Fruit fly (Drosophila melanogaster) whole organism, embryonic: ENCODE data around the gene Jhbp1.
A peak's percentile ranks its signal among the peaks of the same experiment; 100 is the strongest.

Source experiments
- Adf1 ChIP-seq: fragments of 200-800 bp; sonication (Bioruptor generic); IDR thresholded peaks from 2 replicates; pipeline ENCODE4 v1.3.6; 2022; ENCODE audit warnings: missing biosample characterization, missing genetic modification characterization
- Atf3 ChIP-seq: fragments of 200-800 bp; sonication (Bioruptor generic); optimal IDR thresholded peaks from 3 replicates; lab custom pipeline; 2016; ENCODE audit warnings: missing biosample characterization, missing genetic modification characterization
- CG10147 ChIP-seq: fragments of 200-800 bp; sonication (Bioruptor generic); optimal IDR thresholded peaks from 2 replicates; lab custom pipeline; 2019; ENCODE audit warnings: missing biosample characterization, mild to moderate bottlenecking, missing genetic modification characterization, moderate library complexity
- CG10654 ChIP-seq: fragments of 200-800 bp; sonication (Bioruptor generic); optimal IDR thresholded peaks from 2 replicates; lab custom pipeline; 2016; ENCODE audit warnings: missing biosample characterization, missing genetic modification characterization
- CG10959 ChIP-seq: fragments of 200-800 bp; sonication (Bioruptor generic); IDR thresholded peaks from 2 replicates; pipeline ENCODE4 v1.3.6; 2022; ENCODE audit warnings: missing biosample characterization, missing genetic modification characterization
- CG15073 ChIP-seq: fragments of 200-800 bp; sonication (Bioruptor generic); optimal IDR thresholded peaks from 2 replicates; lab custom pipeline; 2016; ENCODE audit warnings: missing biosample characterization, missing genetic modification characterization
- CG15514 ChIP-seq: fragments of 200-800 bp; sonication (Bioruptor generic); optimal IDR thresholded peaks from 3 replicates; lab custom pipeline; 2017; ENCODE audit warnings: missing biosample characterization, missing genetic modification characterization, mild to moderate bottlenecking, moderate library complexity, missing genetic modification reagents
- CG16813 ChIP-seq: fragments of 200-800 bp; sonication (Bioruptor generic); IDR thresholded peaks from 3 replicates; pipeline ENCODE4 v1.3.6; 2022; ENCODE audit warnings: missing biosample characterization, missing genetic modification characterization; ENCODE audit not compliant: partially characterized antibody
- CG17359 ChIP-seq: fragments of 200-800 bp; sonication (Bioruptor generic); optimal IDR thresholded peaks from 3 replicates; lab custom pipeline; 2018; ENCODE audit warnings: missing biosample characterization, mild to moderate bottlenecking, missing genetic modification characterization, moderate library complexity
- CG2199 ChIP-seq: fragments of 200-800 bp; sonication (Bioruptor generic); IDR thresholded peaks from 3 replicates; pipeline ENCODE4 v1.3.6; 2022; ENCODE audit warnings: missing biosample characterization, missing genetic modification characterization
- CG31224 ChIP-seq: fragments of 200-800 bp; sonication (Bioruptor generic); IDR thresholded peaks from 2 replicates; pipeline ENCODE4 v1.3.6; 2022; ENCODE audit warnings: missing biosample characterization, missing genetic modification characterization
- CG31441 ChIP-seq: fragments of 200-800 bp; sonication (Bioruptor generic); IDR thresholded peaks from 2 replicates; pipeline ENCODE4 v1.3.6; 2022; ENCODE audit warnings: missing biosample characterization, missing genetic modification characterization
- CG32767 ChIP-seq: fragments of 200-800 bp; sonication (Bioruptor generic); IDR thresholded peaks from 2 replicates; pipeline ENCODE4 v1.3.6; 2022; ENCODE audit warnings: missing biosample characterization, missing genetic modification characterization
- CG33213 ChIP-seq: fragments of 200-800 bp; sonication (Bioruptor generic); optimal IDR thresholded peaks from 3 replicates; lab custom pipeline; 2016; ENCODE audit warnings: missing biosample characterization, missing genetic modification characterization
- CG3838 ChIP-seq: fragments of 200-800 bp; sonication (Bioruptor generic); optimal IDR thresholded peaks from 3 replicates; lab custom pipeline; 2016; ENCODE audit warnings: missing biosample characterization, missing genetic modification characterization
- CG4282 ChIP-seq: fragments of 200-800 bp; sonication (Bioruptor generic); optimal IDR thresholded peaks from 2 replicates; lab custom pipeline; 2016; ENCODE audit warnings: missing biosample characterization, missing genetic modification characterization
- CG4617 ChIP-seq: fragments of 200-800 bp; sonication (Bioruptor generic); optimal IDR thresholded peaks from 3 replicates; lab custom pipeline; 2016; ENCODE audit warnings: missing biosample characterization, missing genetic modification characterization, borderline replicate concordance
- CG7928 ChIP-seq: fragments of 200-800 bp; sonication (Bioruptor generic); optimal IDR thresholded peaks from 2 replicates; lab custom pipeline; 2017; ENCODE audit warnings: missing biosample characterization, mild to moderate bottlenecking, missing genetic modification characterization
- CG8359 ChIP-seq: fragments of 200-800 bp; sonication (Bioruptor generic); optimal IDR thresholded peaks from 2 replicates; lab custom pipeline; 2017; ENCODE audit warnings: missing biosample characterization, mild to moderate bottlenecking, missing genetic modification characterization, borderline replicate concordance
- CG9437 ChIP-seq: fragments of 200-800 bp; sonication (Bioruptor generic); optimal IDR thresholded peaks from 2 replicates; lab custom pipeline; 2018; ENCODE audit warnings: missing biosample characterization, mild to moderate bottlenecking, missing genetic modification characterization
- Dfd ChIP-seq, 2 experiments: fragments of >200 bp; optimal IDR thresholded peaks; 2 replicates each; lab custom pipeline; 2017; ENCODE audit warnings: missing biosample characterization in 2 of 2, missing genetic modification characterization in 2 of 2
- H15 ChIP-seq: fragments of 200-800 bp; sonication (Bioruptor generic); IDR thresholded peaks from 3 replicates; pipeline ENCODE4 v1.3.6; 2022; ENCODE audit warnings: missing biosample characterization, missing genetic modification characterization
- Hr78 ChIP-seq, 2 experiments: fragments of 200-800 bp in 1 of 2; fragments of >200 bp in 1 of 2; sonication (Bioruptor generic) in 1 of 2; optimal IDR thresholded peaks; 2 replicates each; lab custom pipeline; 2017 to 2019; ENCODE audit warnings: missing biosample characterization in 2 of 2, missing genetic modification characterization in 2 of 2, mild to moderate bottlenecking in 1 of 2, moderate library complexity in 1 of 2
- Neu2 ChIP-seq: fragments of 200-800 bp; sonication (Bioruptor generic); optimal IDR thresholded peaks from 3 replicates; lab custom pipeline; 2016; ENCODE audit warnings: missing biosample characterization, missing genetic modification characterization, borderline replicate concordance
- Oli ChIP-seq: fragments of 200-800 bp; sonication (Bioruptor generic); optimal IDR thresholded peaks from 2 replicates; lab custom pipeline; 2018; ENCODE audit warnings: missing biosample characterization, mild to moderate bottlenecking, missing genetic modification characterization, moderate library complexity
- Pdp1 ChIP-seq, 2 experiments: fragments of 200-800 bp; sonication (Bioruptor generic); optimal IDR thresholded peaks; 3 replicates each; lab custom pipeline; 2016; ENCODE audit warnings: missing biosample characterization in 2 of 2, missing genetic modification characterization in 2 of 2, mild to moderate bottlenecking in 1 of 2, moderate library complexity in 1 of 2
- Six4 ChIP-seq: fragments of 200-800 bp; sonication (Bioruptor generic); optimal IDR thresholded peaks from 2 replicates; lab custom pipeline; 2016; ENCODE audit warnings: missing biosample characterization, missing genetic modification characterization
- Sry-β ChIP-seq: fragments of 200-800 bp; sonication (Bioruptor generic); optimal IDR thresholded peaks from 2 replicates; lab custom pipeline; 2018; ENCODE audit warnings: missing biosample characterization, mild to moderate bottlenecking, missing genetic modification characterization, moderate library complexity
- Sry-δ ChIP-seq: fragments of 200-800 bp; sonication (Bioruptor generic); optimal IDR thresholded peaks from 2 replicates; lab custom pipeline; 2016; ENCODE audit warnings: missing biosample characterization, missing genetic modification characterization
- Xrp1 ChIP-seq: fragments of 200-800 bp; sonication (Bioruptor generic); IDR thresholded peaks from 2 replicates; pipeline ENCODE4 v1.3.6; 2022; ENCODE audit warnings: missing biosample characterization, missing genetic modification characterization
- abd-A ChIP-seq: fragments of 200-800 bp; sonication (Bioruptor generic); optimal IDR thresholded peaks from 3 replicates; lab custom pipeline; 2019; ENCODE audit warnings: missing biosample characterization, mild to moderate bottlenecking, missing genetic modification characterization, moderate library complexity
- br ChIP-seq: fragments of >200 bp; optimal IDR thresholded peaks from 2 replicates; lab custom pipeline; 2017
- crp ChIP-seq, 2 experiments: fragments of 200-800 bp; sonication (Bioruptor generic); optimal IDR thresholded peaks; 2 replicates in 1 of 2; 3 replicates in 1 of 2; lab custom pipeline; 2017; ENCODE audit warnings: missing biosample characterization in 2 of 2, missing genetic modification characterization in 2 of 2, mild to moderate bottlenecking in 1 of 2, moderate library complexity in 1 of 2
- dimm ChIP-seq: fragments of 200-800 bp; sonication (Bioruptor generic); IDR thresholded peaks from 2 replicates; pipeline ENCODE4 v1.3.6; 2022; ENCODE audit warnings: missing biosample characterization, missing genetic modification characterization
- dmrt11E ChIP-seq: fragments of 200-800 bp; sonication (Bioruptor generic); optimal IDR thresholded peaks from 3 replicates; lab custom pipeline; 2018; ENCODE audit warnings: missing biosample characterization, mild to moderate bottlenecking, missing genetic modification characterization, moderate library complexity
- fu2 ChIP-seq: fragments of 200-800 bp; sonication (Bioruptor generic); optimal IDR thresholded peaks from 2 replicates; lab custom pipeline; 2016; ENCODE audit warnings: missing biosample characterization, missing genetic modification characterization
- grn ChIP-seq: fragments of 200-800 bp; sonication (Bioruptor generic); optimal IDR thresholded peaks from 3 replicates; lab custom pipeline; 2017; ENCODE audit warnings: missing biosample characterization, missing genetic modification characterization
- insv ChIP-seq, 2 experiments: fragments of 200-800 bp; sonication (Bioruptor generic); optimal IDR thresholded peaks; 3 replicates each; lab custom pipeline; 2016 to 2018; ENCODE audit warnings: missing biosample characterization in 2 of 2, missing genetic modification characterization in 2 of 2
- jing ChIP-seq: fragments of 200-800 bp; sonication (Bioruptor generic); optimal IDR thresholded peaks from 2 replicates; lab custom pipeline; 2018; ENCODE audit warnings: missing biosample characterization, mild to moderate bottlenecking, missing genetic modification characterization
- knrl ChIP-seq: fragments of 200-800 bp; sonication (Bioruptor generic); IDR thresholded peaks from 3 replicates; pipeline ENCODE4 v1.3.6; 2022; ENCODE audit warnings: missing biosample characterization, missing genetic modification characterization; ENCODE audit not compliant: partially characterized antibody
- p53 ChIP-seq: fragments of 200-800 bp; sonication (Bioruptor generic); optimal IDR thresholded peaks from 2 replicates; lab custom pipeline; 2016; ENCODE audit warnings: missing biosample characterization, missing genetic modification characterization
- peb ChIP-seq: fragments of 200-800 bp; sonication (Bioruptor generic); IDR thresholded peaks from 2 replicates; pipeline ENCODE4 v1.3.6; 2022; ENCODE audit warnings: missing biosample characterization, missing genetic modification characterization
- pfk ChIP-seq: fragments of 200-800 bp; sonication (Bioruptor generic); optimal IDR thresholded peaks from 2 replicates; lab custom pipeline; 2018; ENCODE audit warnings: missing biosample characterization, mild to moderate bottlenecking, missing genetic modification characterization, moderate library complexity
- sc ChIP-seq, 3 experiments: fragments of >200 bp in 2 of 3; fragments of 200-800 bp in 1 of 3; sonication (Bioruptor generic) in 1 of 3; optimal IDR thresholded peaks; 2 replicates in 2 of 3; 3 replicates in 1 of 3; lab custom pipeline; 2017; ENCODE audit warnings: mild to moderate bottlenecking in 1 of 3, missing biosample characterization in 1 of 3, missing genetic modification characterization in 1 of 3, missing genetic modification reagents in 1 of 3
- scrt ChIP-seq: fragments of 200-800 bp; sonication (Bioruptor generic); optimal IDR thresholded peaks from 2 replicates; lab custom pipeline; 2018; ENCODE audit warnings: missing biosample characterization, mild to moderate bottlenecking, missing genetic modification characterization, moderate library complexity
- slbo ChIP-seq: fragments of 200-800 bp; sonication (Bioruptor generic); IDR thresholded peaks from 2 replicates; pipeline ENCODE4 v1.3.6; 2022; ENCODE audit warnings: missing biosample characterization, missing genetic modification characterization
- sug ChIP-seq: fragments of 200-800 bp; optimal IDR thresholded peaks from 2 replicates; lab custom pipeline; 2019; ENCODE audit warnings: missing biosample characterization, mild to moderate bottlenecking, missing genetic modification characterization, moderate library complexity
- tup ChIP-seq: fragments of 200-800 bp; sonication (Bioruptor generic); optimal IDR thresholded peaks from 2 replicates; lab custom pipeline; 2016; ENCODE audit warnings: missing biosample characterization, mild to moderate bottlenecking, missing genetic modification characterization, moderate library complexity
- yki ChIP-seq: fragments of >200 bp; optimal IDR thresholded peaks from 3 replicates; lab custom pipeline; 2018
- zen2 ChIP-seq: fragments of 200-800 bp; sonication (Bioruptor generic); IDR thresholded peaks from 3 replicates; pipeline ENCODE4 v1.3.6; 2022; ENCODE audit warnings: missing biosample characterization, missing genetic modification characterization; ENCODE audit not compliant: partially characterized antibody

Gene Jhbp1

DNA sequence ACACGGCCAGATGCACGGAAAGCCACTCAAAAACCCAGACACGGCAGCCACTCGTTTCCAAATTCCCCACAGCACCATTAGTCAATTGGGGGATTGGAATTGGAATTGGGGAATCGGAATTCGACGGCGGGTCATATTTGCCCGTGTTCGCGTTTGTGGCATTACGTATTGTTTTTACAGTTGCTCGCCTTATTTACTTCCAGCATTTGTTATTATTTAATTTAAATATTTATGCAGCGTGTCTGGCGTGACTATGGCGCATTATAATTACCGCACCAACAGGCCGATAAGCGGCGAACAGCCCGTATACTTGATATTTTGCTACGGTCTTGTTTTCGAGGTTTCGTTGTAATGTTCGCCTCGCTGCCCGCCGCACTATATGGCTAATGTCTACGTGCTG is 49.9 kb downstream of the Jhbp1 start (continued):
- TF ChIP-seq CG10959 (GFP tag; lab: Robert Waterston, UW) (no peak), sc (optimal IDR thresholded peaks at IDR 0.05; lab: Kevin White, UChicago) (no peak), sc (GFP tag; optimal IDR thresholded peaks at IDR 0.05; lab: Kevin White, UChicago) (peak; percentile 44), CG15514 (peak; percentile 84), H15 (GFP tag; lab: Robert Waterston, UW) (no peak), Oli (no peak), Adf1 (GFP tag; lab: Robert Waterston, UW) (peak; percentile 33; the same call in 1 of the 2 replicates), dimm (GFP tag; lab: Robert Waterston, UW) (no peak), tup (peak; percentile 47), Xrp1 (GFP tag; lab: Robert Waterston, UW) (peak; percentile 56), p53 (GFP tag; lab: Kevin White, UChicago) (no peak), Dfd (GFP tag; optimal IDR thresholded peaks at IDR 0.05; lab: Kevin White, UChicago) (no peak), fu2 (GFP tag; lab: Kevin White, UChicago) (no peak), dmrt11E (no peak), CG9437 (GFP tag; lab: Kevin White, UChicago) (no peak), CG33213 (GFP tag; lab: Kevin White, UChicago) (peak; percentile 24), CG31441 (GFP tag; lab: Robert Waterston, UW) (peak; percentile 31; the same call in 1 of the 2 replicates), CG7928 (peak; percentile 32), CG16813 (GFP tag; lab: Robert Waterston, UW) (no peak), CG3838 (GFP tag; lab: Kevin White, UChicago) (peak; percentile 1), peb (GFP tag; lab: Robert Waterston, UW) (no peak), insv (GFP tag; optimal IDR thresholded peaks at IDR 0.05; lab: Kevin White, UChicago) (peak in 1 of 2 experiments; percentile 17), CG32767 (GFP tag; lab: Robert Waterston, UW) (no peak), abd-A (tag; lab: Kevin White, UChicago) (no peak), pfk (GFP tag; lab: Kevin White, UChicago) (peak; percentile 15), grn (GFP tag; lab: Kevin White, UChicago) (peak; percentile 62), CG31224 (GFP tag; lab: Robert Waterston, UW) (no peak), yki (lab: Kevin White, UChicago) (no peak), CG17359 (peak; percentile 62), slbo (GFP tag; lab: Robert Waterston, UW) (no peak), br (lab: Kevin White, UChicago) (no peak), CG4282 (GFP tag; lab: Kevin White, UChicago) (no peak), CG10147 (peak; percentile 19), CG2199 (no peak), Hr78 (GFP tag; optimal IDR thresholded peaks at IDR 0.05; lab: Kevin White, UChicago) (no peak), Sry-δ (GFP tag; lab: Kevin White, UChicago) (no peak), knrl (GFP tag; lab: Robert Waterston, UW) (no peak), CG15073 (GFP tag; lab: Kevin White, UChicago) (no peak), CG8359 (GFP tag; lab: Kevin White, UChicago) (peak; percentile 30), crp (GFP tag; optimal IDR thresholded peaks at IDR 0.05; lab: Kevin White, UChicago) (no peak), Six4 (GFP tag; lab: Kevin White, UChicago) (no peak), Atf3 (GFP tag; lab: Kevin White, UChicago) (no peak), Neu2 (GFP tag; lab: Kevin White, UChicago) (no peak), zen2 (no peak), Sry-β (GFP tag; lab: Kevin White, UChicago) (no peak), CG4617 (GFP tag; lab: Kevin White, UChicago) (no peak), sug (tag; lab: Kevin White, UChicago) (peak; percentile 10), scrt (peak; percentile 66), Pdp1 (GFP tag; optimal IDR thresholded peaks at IDR 0.05; lab: Kevin White, UChicago) (peak in 1 of 2 experiments; percentile 33), CG10654 (GFP tag; lab: Kevin White, UChicago) (no peak), jing (no peak)
